Fruit fly (Drosophila melanogaster): ENCODE results near the gene CG10171.

CG10171 gene

dm6 chr3L:13356084-13356693 lies 31.5 kb downstream of the CG10171 start, which contains the start of gene Nplp2 (continued):
- TF ChIP-seq az2 (GFP tag; optimal IDR thresholded peaks at IDR 0.05) (peak; percentile 56), C15 (GFP tag; IDR thresholded peaks at IDR 0.05) (0 out of 3 replicates have a peak, but pooled peaks have one; percentile 40), Rfx (GFP tag; IDR thresholded peaks at IDR 0.05) (peak; percentile 86), dimm (GFP tag; IDR thresholded peaks at IDR 0.05) (0 out of 2 replicates have a peak, but pooled peaks have one; percentile 13), CG2678 (tag; optimal IDR thresholded peaks at IDR 0.05) (peak; percentile 72), B-H2 (GFP tag; optimal IDR thresholded peaks at IDR 0.05) (peak; percentile 62), caup (GFP tag; optimal IDR thresholded peaks at IDR 0.05; ENCODE audit: severe bottlenecking) (peak; percentile 19), Side (GFP tag; optimal IDR thresholded peaks at IDR 0.05) (no peak), pnt (GFP tag; optimal IDR thresholded peaks at IDR 0.05) (peak; percentile 1), CG7372 (GFP tag; IDR thresholded peaks at IDR 0.05) (peak; percentile 69), dmrt11E (tag; optimal IDR thresholded peaks at IDR 0.05) (peak; percentile 62), D (optimal IDR thresholded peaks at IDR 0.05) (no peak), D (GFP tag; optimal IDR thresholded peaks at IDR 0.05) (no peak), Hr51 (GFP tag; optimal IDR thresholded peaks at IDR 0.05) (peak in 1 of 2 experiments; percentile 54), CG7839 (tag; optimal IDR thresholded peaks at IDR 0.05) (peak; percentile 80), odd (GFP tag; optimal IDR thresholded peaks at IDR 0.05) (peak; percentile 15), tgo (GFP tag; IDR thresholded peaks at IDR 0.05) (peak; percentile 63; the same call in 2 of the 3 replicates), CG7556 (GFP tag; optimal IDR thresholded peaks at IDR 0.05) (peak; percentile 56), ERR (GFP tag; optimal IDR thresholded peaks at IDR 0.05) (no peak), CG4730 (GFP tag; IDR thresholded peaks at IDR 0.05) (peak; percentile 58), CrebB (tag; optimal IDR thresholded peaks at IDR 0.05) (no peak), sug (tag; optimal IDR thresholded peaks at IDR 0.05) (peak; percentile 48), BEAF-32 (GFP tag; optimal IDR thresholded peaks at IDR 0.05) (no peak), CG3847 (GFP tag; IDR thresholded peaks at IDR 0.05) (peak; percentile 69), CG42726 (GFP tag; IDR thresholded peaks at IDR 0.05; ENCODE audit: partially characterized antibody) (no peak), CG3281 (GFP tag; optimal IDR thresholded peaks at IDR 0.05) (peak; percentile 42), crc (GFP tag; optimal IDR thresholded peaks at IDR 0.05) (no peak), danr (GFP tag; IDR thresholded peaks at IDR 0.05) (peak; percentile 16; the same call in 1 of the 2 replicates), zen2 (GFP tag; IDR thresholded peaks at IDR 0.05; ENCODE audit: partially characterized antibody) (no peak), CG31224 (GFP tag; IDR thresholded peaks at IDR 0.05) (peak; percentile 31; the same call in 1 of the 2 replicates), ttk (GFP tag; IDR thresholded peaks at IDR 0.05) (peak; percentile 41; the same call in 1 of the 2 replicates), CG11504 (tag; optimal IDR thresholded peaks at IDR 0.05) (peak; percentile 54), CG10543 (GFP tag; optimal IDR thresholded peaks at IDR 0.05) (peak; percentile 30), Fer2 (tag; optimal IDR thresholded peaks at IDR 0.05) (no peak), Mrtf (GFP tag; IDR thresholded peaks at IDR 0.05) (peak; percentile 58; the same call in 1 of the 3 replicates), disco-r (GFP tag; optimal IDR thresholded peaks at IDR 0.05) (no peak), CG32532 (GFP tag; IDR thresholded peaks at IDR 0.05) (peak; percentile 75), Rx (GFP tag; IDR thresholded peaks at IDR 0.05) (0 out of 2 replicates have a peak, but pooled peaks have one; percentile 6), CG8281 (tag; optimal IDR thresholded peaks at IDR 0.05) (peak; percentile 41), CG1603 (tag; optimal IDR thresholded peaks at IDR 0.05) (peak; percentile 11), Eip74EF (GFP tag; optimal IDR thresholded peaks at IDR 0.05) (peak in 1 of 2 experiments; percentile 31), E2f1 (GFP tag; IDR thresholded peaks at IDR 0.05) (peak; percentile 39), CG12155 (GFP tag; optimal IDR thresholded peaks at IDR 0.05) (peak; percentile 33), Gug (GFP tag; IDR thresholded peaks at IDR 0.05) (peak; percentile 41; the same call in 1 of the 4 replicates), CG11695 (GFP tag; IDR thresholded peaks at IDR 0.05) (0 out of 3 replicates have a peak, but pooled peaks have one; percentile 39), CG4360 (GFP tag; IDR thresholded peaks at IDR 0.05) (no peak), dati (GFP tag; IDR thresholded peaks at IDR 0.05) (peak; percentile 25; the same call in 1 of the 2 replicates), Kr (GFP tag; optimal IDR thresholded peaks at IDR 0.05) (no peak), slbo (GFP tag; IDR thresholded peaks at IDR 0.05) (peak; percentile 71)

Measured in whole organism, embryonic.